Worm (Caenorhabditis elegans) whole organism, young adult: ENCODE measurements around the gene casy-1.

Experiments
- B0261.1 ChIP-seq: sonication (generic microtip); optimal IDR thresholded peaks from 2 replicates; lab custom pipeline; 2016; ENCODE audit warnings: mild to moderate bottlenecking, missing genetic modification characterization, moderate library complexity, missing compliant biosample characterization
- K11D2.4 ChIP-seq: fragments of 200-800 bp; sonication (Bioruptor generic); IDR thresholded peaks from 2 replicates; pipeline ENCODE4 v1.3.6; 2022; ENCODE audit warnings: missing genetic modification reagents, missing genetic modification characterization, missing compliant biosample characterization
- lir-1 ChIP-seq: fragments of 200-800 bp; sonication (Bioruptor generic); conservative IDR thresholded peaks from 2 replicates; pipeline ENCODE4 v1.3.6; 2022; ENCODE audit warnings: missing genetic modification reagents, missing genetic modification characterization, missing compliant biosample characterization
- pbrm-1 ChIP-seq: fragments of 200-800 bp; sonication (Bioruptor generic); IDR thresholded peaks from 2 replicates; pipeline ENCODE4 v1.3.6; 2022; ENCODE audit warnings: missing genetic modification reagents, missing genetic modification characterization, missing compliant biosample characterization
- rpc-1 ChIP-seq, 2 experiments: fragments of 150-350 bp in 1 of 2; sonication (generic microtip) in 1 of 2; optimal IDR thresholded peaks; 2 replicates each; lab custom pipeline; 2014 to 2018; ENCODE audit warnings: missing biosample characterization in 1 of 2, missing genetic modification characterization in 1 of 2, missing genetic modification reagents in 1 of 2, missing genotype in 1 of 2
- snpc-4 ChIP-seq, 5 experiments: fragments of 150-350 bp in 1 of 5; sonication (generic microtip) in 4 of 5; optimal IDR thresholded peaks; 2 replicates each; lab custom pipeline; 2014 to 2018; ENCODE audit warnings: missing genetic modification characterization in 5 of 5, missing biosample characterization in 3 of 5, antibody characterized with exemption in 2 of 5, mild to moderate bottlenecking in 2 of 5, missing compliant biosample characterization in 2 of 5, missing genotype in 2 of 5, moderate library complexity in 2 of 5, missing genetic modification reagents in 1 of 5
- tbx-9 ChIP-seq: sonication (generic microtip); optimal IDR thresholded peaks from 2 replicates; lab custom pipeline; 2016; ENCODE audit warnings: borderline replicate concordance, missing genetic modification characterization, inconsistent platforms, missing compliant biosample characterization
- ztf-22 ChIP-seq: fragments of 200-800 bp; sonication (Bioruptor generic); optimal IDR thresholded peaks from 2 replicates; lab custom pipeline; 2018; ENCODE audit warnings: mild to moderate bottlenecking, missing genetic modification characterization, moderate library complexity, missing compliant biosample characterization

- TF ChIP-seq K11D2.4 (no peak), snpc-4 (GFP tag; optimal IDR thresholded peaks at IDR 0.05; lab: Kevin White, UChicago) (no peak), snpc-4 (tag; optimal IDR thresholded peaks at IDR 0.05; lab: Kevin White, UChicago) (no peak), ztf-22 (no peak), rpc-1 (optimal IDR thresholded peaks at IDR 0.05; lab: Kevin White, UChicago) (no peak), rpc-1 (tag; optimal IDR thresholded peaks at IDR 0.05; lab: Kevin White, UChicago) (no peak), pbrm-1 (GFP tag; lab: Robert Waterston, UW) (no peak), tbx-9 (tag; lab: Kevin White, UChicago) (no peak), lir-1 (GFP tag; lab: Robert Waterston, UW) (no peak), B0261.1 (tag; lab: Kevin White, UChicago) (no peak)
Measured at ce11 chrII:5951745-5952144, 4.7 kb downstream of the casy-1 start.
